Fruit fly (Drosophila melanogaster) whole organism: ENCODE data around the gene Hel89B.

Experiments used
- CG8478 ChIP-seq: fragments of >200 bp; optimal IDR thresholded peaks from 2 replicates; lab custom pipeline; 2018; ENCODE audit warnings: inconsistent platforms
- Dll ChIP-seq: fragments of >200 bp; optimal IDR thresholded peaks from 2 replicates; lab custom pipeline; 2017
- EcR ChIP-seq, 2 experiments: fragments of >200 bp; optimal IDR thresholded peaks; 2 replicates each; lab custom pipeline; 2017; ENCODE audit warnings: missing biosample characterization in 2 of 2, missing genetic modification characterization in 2 of 2, missing genetic modification reagents in 2 of 2
- pan ChIP-seq: fragments of >200 bp; optimal IDR thresholded peaks from 2 replicates; lab custom pipeline; 2017
- psq ChIP-seq: fragments of >200 bp; optimal IDR thresholded peaks from 2 replicates; lab custom pipeline; 2017
- usp ChIP-seq: fragments of >200 bp; optimal IDR thresholded peaks from 2 replicates; lab custom pipeline; 2017; ENCODE audit warnings: missing biosample characterization, missing genetic modification characterization, mixed read lengths

The Hel89B gene

DNA sequence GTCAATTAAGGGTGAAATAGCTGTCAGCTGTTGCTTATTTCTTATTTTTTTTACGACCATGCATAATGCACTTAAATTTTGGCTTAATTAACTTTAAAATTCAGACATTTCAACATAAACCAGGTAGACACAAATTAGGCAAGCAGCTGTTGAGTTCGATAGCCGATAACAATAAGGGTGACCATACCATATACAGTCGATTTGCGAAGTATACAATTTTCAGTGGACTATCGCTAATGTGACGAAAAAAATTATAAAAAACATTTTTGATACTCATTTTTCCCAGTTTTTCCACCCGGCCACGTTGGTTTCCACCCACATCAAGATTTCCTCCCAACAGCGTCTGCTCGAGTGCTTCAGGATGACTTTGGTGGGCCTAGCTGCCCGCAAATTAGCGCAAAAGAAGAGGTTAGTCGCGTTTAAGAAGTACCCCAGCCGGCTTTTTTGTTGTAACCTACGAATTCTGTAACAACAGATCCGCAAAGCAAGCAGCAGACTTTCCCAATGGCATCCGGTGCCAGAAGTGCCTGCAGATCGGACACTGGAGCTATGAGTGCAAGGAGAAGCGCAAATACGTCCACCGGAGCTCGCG, 9.3 kb upstream of the Hel89B start, which contains the start of the genes CG4287 and CG5516:
Gene CG4287, minus strand, starts transcription at position 178 of the 592 bp plus-strand sequence.
Gene CG5516, plus strand, starts transcription at position 195 of the 592 bp plus-strand sequence.
- TF ChIP-seq psq (lab: Kevin White, UChicago) (no peak), pan (lab: Kevin White, UChicago) (no peak), CG8478 (lab: Kevin White, UChicago) (no peak), EcR (GFP tag; optimal IDR thresholded peaks at IDR 0.05; lab: Kevin White, UChicago) (no peak), usp (no peak), Dll (lab: Kevin White, UChicago) (no peak)

DNA sequence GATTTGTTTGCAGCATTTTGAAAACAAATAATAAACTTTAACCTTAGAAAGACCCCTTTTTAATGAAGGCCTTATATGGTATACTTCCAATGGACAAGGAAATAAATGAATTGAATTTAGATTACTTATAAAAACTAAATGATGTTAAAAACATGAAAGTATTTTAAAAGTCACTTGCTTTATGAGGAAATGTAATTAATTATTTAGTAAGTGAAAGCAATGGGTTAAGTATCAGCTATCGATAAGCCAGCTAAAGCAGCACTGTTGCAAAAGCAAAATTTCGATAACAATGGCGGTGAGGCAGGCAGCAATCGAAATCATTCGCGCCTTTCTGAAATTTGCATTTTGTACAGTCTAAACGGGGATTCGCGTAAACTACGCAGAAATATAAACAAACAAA, 7.9 kb upstream of the Hel89B start, which contains the start of the genes CG32856 and Rbf2:
Gene CG32856, minus strand, starts transcription at position 183 of the 400 bp plus-strand sequence.
Gene Rbf2, plus strand, starts transcription at position 278 of the 400 bp plus-strand sequence.
- TF ChIP-seq EcR (GFP tag; optimal IDR thresholded peaks at IDR 0.05; lab: Kevin White, UChicago): no peak
- no peak for TF ChIP-seq Dll (lab: Kevin White, UChicago)
- no peak for TF ChIP-seq CG8478 (lab: Kevin White, UChicago)
- TF ChIP-seq pan (lab: Kevin White, UChicago): no peak

DNA sequence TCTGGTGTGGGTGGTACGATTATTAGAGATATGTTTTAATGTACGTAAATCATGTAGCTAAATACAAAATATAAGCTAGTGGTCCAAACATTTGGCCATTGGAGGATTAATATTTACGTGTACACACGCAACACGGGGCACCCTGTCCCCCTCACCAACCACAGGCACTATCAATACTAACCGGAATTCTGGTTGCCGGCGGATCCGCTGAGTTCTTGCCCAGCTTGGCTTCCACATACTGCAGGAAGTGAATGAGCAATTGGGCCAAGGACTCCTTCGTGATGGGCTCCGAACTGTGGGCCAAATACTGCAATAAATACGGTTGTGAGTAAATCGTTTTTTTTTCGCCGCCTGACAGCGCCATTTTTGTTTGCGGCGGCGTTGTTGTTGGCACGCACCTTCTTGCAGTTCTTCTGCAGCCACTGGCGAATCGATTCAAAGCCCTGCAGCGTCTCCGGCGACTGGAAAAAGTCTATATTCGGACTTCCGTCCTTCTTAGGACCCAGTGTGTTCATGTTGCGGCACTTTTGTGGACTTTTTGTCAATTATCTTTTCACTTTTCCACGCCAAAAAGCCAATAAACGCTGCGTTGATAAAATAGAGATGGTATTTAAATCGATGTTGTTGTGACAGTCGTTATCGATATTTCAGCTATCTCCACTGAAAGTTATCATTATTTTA, 660 bp upstream of the Hel89B start, which contains the start of gene mor:
Gene mor, minus strand, starts transcription at position 616 of the 681 bp plus-strand sequence.
- TF ChIP-seq usp: no peak
- TF ChIP-seq pan (lab: Kevin White, UChicago): no peak
- TF ChIP-seq Dll (lab: Kevin White, UChicago): peak; percentile 32
- TF ChIP-seq EcR (GFP tag; optimal IDR thresholded peaks at IDR 0.05; lab: Kevin White, UChicago): no peak

DNA sequence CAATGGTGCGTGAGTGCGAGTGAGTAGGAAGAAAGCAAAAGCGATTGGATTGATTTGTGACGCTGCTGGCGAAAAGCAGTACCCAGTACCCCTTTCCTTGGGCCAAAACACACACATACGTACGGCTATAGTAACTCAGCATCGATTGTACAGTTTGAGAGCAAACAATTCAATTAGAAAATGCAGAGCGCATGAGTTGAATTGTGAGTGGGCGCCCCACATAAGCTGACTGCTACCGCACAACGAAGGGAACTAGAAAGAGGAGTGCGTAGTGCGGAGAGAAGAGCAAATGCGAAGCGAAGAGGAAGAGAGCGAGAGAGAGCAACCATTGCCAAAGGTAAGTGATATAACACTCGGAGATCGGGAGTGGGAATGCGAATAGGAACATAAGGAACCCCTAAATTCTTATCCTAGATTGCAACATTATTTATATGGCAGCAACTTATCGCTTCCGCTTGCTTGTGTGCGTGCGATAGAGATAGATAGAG, 434 bp downstream of the Hel89B start:
- no peak for TF ChIP-seq usp

DNA sequence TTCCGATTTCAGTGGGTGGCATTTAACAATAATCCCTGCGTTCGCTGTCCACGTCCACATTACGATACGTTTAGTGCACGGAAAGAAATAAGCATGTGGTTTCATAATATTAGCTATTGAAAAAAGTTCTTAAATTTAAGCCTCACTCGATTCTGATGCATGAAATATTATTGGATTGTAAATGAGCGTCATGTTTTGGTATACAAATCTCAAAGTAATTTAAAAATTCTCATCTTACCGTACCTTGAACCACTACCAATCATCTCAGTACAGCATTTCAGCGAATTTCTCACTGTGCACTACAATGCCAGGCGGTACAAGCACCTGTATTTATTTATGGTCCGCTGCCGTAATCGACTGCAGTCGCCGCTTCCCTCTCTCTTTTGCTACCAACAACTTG, 1.1 kb downstream of the Hel89B start:
- no peak for TF ChIP-seq psq (lab: Kevin White, UChicago)

DNA sequence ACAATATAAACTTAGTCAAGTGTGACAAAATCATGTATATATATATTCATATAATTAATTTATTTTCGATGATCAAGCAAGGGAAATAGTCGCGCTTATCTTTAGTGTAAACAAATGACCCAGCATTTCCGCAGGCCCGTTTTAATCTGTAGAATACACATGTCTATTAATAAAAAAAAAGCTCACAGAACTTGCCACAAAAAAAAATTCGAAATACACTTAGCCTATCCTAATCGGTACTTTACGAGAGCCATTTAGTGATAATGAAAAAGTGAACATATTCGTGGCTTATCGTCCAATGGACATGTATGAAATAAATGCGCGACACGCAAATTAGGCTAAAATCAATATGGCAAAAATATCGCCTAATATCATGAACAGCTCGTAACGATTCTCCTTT, 2.1 kb downstream of the Hel89B start:
- TF ChIP-seq EcR (GFP tag; optimal IDR thresholded peaks at IDR 0.05; lab: Kevin White, UChicago) (no peak), usp (no peak), psq (lab: Kevin White, UChicago) (no peak), pan (lab: Kevin White, UChicago) (no peak), CG8478 (lab: Kevin White, UChicago) (no peak), Dll (lab: Kevin White, UChicago) (no peak)

DNA sequence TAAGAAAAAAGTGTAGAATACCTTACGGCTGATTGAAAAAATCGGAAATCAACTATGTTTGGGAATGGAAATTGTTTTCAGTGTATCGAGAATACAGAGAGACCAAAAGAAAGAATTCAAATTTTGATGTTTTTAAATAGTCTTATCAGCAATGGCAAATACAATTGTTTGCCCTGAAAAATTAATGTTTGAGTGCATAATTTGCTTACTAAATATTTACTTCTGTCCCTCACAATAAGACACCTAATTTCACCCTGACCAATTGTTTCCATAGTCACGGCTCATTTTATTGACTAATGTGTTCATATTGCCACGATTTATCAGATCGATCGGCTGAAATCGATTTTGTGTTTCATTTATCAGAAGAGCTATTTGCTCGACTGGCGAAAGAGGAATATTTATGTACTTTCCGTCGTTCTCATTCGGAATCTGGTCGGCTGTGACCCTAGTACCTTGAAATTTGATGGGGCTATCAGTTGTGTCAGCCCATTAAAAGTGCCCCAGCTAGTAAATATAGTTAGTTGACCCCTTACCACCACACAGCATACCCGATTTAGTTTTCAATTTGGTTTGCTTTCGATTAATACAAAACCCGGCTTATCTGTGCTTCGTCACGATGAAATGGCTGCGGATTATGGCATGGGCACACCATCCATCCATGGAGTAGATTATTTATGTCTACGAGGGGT, 10.6 kb downstream of the Hel89B start:
- TF ChIP-seq pan (lab: Kevin White, UChicago) (no peak), psq (lab: Kevin White, UChicago) (no peak), CG8478 (lab: Kevin White, UChicago) (no peak), EcR (GFP tag; optimal IDR thresholded peaks at IDR 0.05; lab: Kevin White, UChicago) (no peak), Dll (lab: Kevin White, UChicago) (no peak), usp (no peak)

DNA sequence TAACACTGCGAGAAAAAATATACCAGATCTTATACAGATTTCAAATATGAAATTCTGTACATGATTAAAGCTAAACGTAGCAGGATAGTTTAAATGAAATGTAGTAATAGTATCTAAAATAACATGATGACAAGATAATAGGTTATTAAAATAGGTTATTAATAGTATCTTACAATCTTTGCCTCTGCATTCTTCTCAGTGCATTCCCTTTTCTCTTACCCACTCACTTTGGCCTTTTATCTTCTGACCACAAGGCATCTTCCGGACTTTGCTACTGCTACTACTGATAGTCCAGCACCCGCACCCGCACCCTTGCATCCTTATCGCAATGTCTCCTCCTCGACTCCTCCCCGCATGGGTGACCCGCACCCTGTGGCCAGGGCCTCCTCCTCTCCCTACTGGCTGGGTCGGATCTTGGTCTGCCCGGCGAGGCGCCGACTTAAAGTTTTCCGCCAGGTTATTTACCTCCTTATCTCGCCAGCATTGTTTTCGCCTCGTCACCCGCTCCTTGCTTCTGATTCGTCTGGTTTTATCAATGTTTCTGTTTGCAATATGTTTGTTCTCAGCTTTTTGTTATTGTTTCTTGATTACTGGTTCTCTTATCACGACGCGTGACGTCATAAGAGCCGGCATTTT, 11.5 kb downstream of the Hel89B start:
- TF ChIP-seq Dll (lab: Kevin White, UChicago): no peak
- TF ChIP-seq EcR (GFP tag; optimal IDR thresholded peaks at IDR 0.05; lab: Kevin White, UChicago): peak in 1 of 2 experiments; percentile 80

DNA sequence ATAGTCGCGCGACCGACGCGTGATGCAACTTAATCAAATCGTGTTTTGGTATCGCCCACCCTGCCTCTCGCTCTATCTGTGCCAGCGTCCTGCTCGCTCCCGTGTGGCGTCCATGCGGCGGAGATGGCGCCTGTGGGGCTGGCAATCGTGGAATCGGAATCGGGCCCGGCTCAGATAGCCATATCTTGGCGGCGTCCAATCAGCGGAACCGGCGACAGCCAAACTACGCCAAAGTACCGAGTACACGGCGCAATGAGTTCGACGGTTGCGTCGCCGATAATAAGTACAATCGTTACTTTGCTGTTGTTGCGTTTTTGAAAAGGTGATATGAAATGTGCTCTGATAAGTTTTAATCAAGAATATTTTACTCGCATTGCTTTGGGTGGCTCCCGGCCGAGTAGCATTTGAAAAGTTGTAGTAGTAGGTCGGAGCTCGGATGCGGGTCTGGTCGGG, 12.7 kb downstream of the Hel89B start, which contains the start of gene srp:
Gene srp, plus strand, starts transcription at position 391 of the 453 bp plus-strand sequence.
- TF ChIP-seq Dll (lab: Kevin White, UChicago) (no peak), psq (lab: Kevin White, UChicago) (no peak), usp (no peak), pan (lab: Kevin White, UChicago) (no peak), EcR (GFP tag; optimal IDR thresholded peaks at IDR 0.05; lab: Kevin White, UChicago) (no peak), CG8478 (lab: Kevin White, UChicago) (no peak)

DNA sequence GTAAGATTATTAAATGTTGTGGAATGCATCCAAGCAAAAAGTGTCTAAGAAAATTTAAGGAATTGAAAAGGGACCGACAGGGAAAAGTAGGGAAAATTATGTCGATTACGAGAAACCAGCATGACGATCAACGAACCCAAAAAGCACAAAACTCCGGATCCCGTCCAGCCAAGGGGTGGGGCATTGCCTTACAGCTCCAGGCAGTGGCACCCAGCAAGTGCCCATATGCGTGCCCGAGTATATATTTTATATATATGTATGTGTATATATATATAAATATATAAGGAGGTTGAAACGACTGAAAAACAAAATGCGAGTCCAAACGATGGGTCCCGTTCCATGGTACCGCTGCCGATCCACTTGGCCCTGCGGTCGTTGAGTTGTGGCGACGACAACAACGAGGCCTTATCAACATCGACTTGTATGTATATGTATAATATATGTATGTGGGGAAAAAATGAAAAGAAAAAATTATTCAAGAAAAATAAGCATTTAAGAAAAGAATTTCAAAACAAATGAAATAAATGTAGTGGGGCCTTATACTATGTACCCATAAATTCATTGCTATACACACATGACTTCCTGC, 14.1 kb downstream of the Hel89B start:
- no peak for TF ChIP-seq pan (lab: Kevin White, UChicago)
- no peak for TF ChIP-seq usp
- no peak for TF ChIP-seq EcR (GFP tag; optimal IDR thresholded peaks at IDR 0.05; lab: Kevin White, UChicago)
- TF ChIP-seq Dll (lab: Kevin White, UChicago): no peak
- no peak for TF ChIP-seq psq (lab: Kevin White, UChicago)
- no peak for TF ChIP-seq CG8478 (lab: Kevin White, UChicago)

DNA sequence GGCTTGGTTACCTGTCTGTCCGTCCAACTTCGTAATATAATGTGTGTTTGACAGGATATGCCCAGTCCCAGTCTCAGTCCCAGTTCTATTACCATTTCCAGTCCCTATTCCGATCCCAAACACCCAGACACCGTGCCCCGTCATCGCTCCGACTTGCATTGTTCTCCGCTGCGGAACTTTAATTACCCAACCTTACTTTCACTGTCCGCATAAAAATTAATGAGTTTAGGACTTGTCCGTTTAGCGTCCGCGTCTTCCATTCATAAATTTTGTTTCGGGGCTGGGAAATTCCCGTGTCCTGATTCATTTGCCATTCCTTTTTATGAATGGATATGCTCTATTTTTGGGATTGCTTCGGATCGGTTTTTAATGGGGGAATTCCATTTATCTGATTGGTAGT, 15.3 kb downstream of the Hel89B start:
- TF ChIP-seq usp: no peak
- no peak for TF ChIP-seq pan (lab: Kevin White, UChicago)
- TF ChIP-seq EcR (GFP tag; optimal IDR thresholded peaks at IDR 0.05; lab: Kevin White, UChicago): no peak
- TF ChIP-seq Dll (lab: Kevin White, UChicago): no peak
- no peak for TF ChIP-seq psq (lab: Kevin White, UChicago)
- TF ChIP-seq CG8478 (lab: Kevin White, UChicago): no peak
